Fruit fly (Drosophila melanogaster): Measurements from ENCODE around the gene CG5282.

- TF ChIP-seq CG12605 (GFP tag; IDR thresholded peaks at IDR 0.05) (no peak), CG8159 (tag; optimal IDR thresholded peaks at IDR 0.05) (no peak), CG4496 (GFP tag; IDR thresholded peaks at IDR 0.05) (no peak), CG8301 (tag; optimal IDR thresholded peaks at IDR 0.05) (no peak), CG14655 (GFP tag; optimal IDR thresholded peaks at IDR 0.05) (no peak), Ets98B (GFP tag; IDR thresholded peaks at IDR 0.05) (no peak), Pif1B (GFP tag; optimal IDR thresholded peaks at IDR 0.05) (no peak), CG10348 (GFP tag; IDR thresholded peaks at IDR 0.05) (no peak), Pif1A (GFP tag; optimal IDR thresholded peaks at IDR 0.05) (no peak)
Observed at dm6 chr3L:20404515-20404914, 21.4 kb downstream of the CG5282 start.
